Worm (Caenorhabditis elegans): ENCODE data around the gene B0035.15.
"Not testable (repeated sequence)": the region's sequence is repeated elsewhere in the genome, so short reads cannot be mapped to it uniquely, and the experiment has no call there.

B0035.15 gene

DNA sequence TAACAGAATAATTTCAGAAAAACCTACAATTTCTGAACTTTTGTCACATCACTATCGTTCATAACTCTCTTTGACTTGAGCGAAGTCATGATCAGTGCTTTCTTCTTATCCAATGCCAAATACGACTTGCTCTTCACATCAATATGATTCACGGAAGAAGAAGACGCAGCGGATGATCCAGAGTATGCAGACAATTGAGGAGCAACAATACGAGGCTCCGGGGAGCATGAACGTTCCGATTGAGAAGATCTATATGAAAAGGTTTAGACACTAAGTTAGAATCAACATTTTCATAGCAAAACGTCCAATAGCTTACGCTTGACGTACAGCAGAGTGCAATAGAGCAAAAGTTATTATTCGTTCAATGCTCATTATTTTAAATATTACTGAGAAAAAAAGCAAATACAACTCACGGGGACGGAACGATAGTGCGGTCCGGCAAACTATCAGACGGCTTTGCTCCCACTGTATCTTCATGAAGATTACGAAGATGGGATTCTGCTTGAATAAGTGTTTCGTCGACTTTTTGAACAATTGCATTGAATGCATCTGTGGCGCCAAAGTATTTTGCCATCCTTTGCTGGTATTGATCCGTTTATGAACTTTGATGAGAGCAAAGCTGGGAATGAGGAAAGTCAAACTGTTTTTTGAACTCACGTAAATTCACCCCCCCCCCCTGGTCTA is 37.4 kb downstream of the B0035.15 start, which contains the start of gene C05C12.5:
C05C12.5 (minus strand) TSS at position 642 of the 684 bp plus-strand sequence.
- no peak for TF ChIP-seq cnd-1 (tag; optimal IDR thresholded peaks at IDR 0.05)
- no peak for TF ChIP-seq sptf-1 (tag; optimal IDR thresholded peaks at IDR 0.05)

DNA sequence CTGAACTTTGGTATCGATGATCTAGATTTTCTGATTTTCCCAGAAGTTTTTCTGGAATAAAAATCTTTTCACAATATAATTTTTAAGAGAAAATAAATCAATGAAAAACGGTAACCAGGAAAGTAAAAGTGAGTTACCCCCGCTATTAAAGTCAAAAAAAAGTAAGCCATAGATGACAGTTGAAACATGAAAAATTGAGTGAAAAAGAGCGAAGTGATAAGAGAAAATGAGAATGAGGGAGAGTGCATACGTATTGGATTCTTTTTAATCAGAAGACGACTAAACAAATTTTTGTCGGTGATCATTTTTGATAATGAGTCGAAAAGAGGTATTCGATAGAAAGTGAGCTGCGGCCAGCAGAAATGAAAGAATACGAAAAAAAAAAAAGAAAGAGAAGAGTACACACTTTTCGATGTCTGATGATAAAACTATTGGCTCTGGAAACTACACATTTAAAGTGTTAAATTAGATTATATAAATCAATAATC is 38.5 kb downstream of the B0035.15 start, which contains the start of gene gtl-1:
gtl-1 (minus strand) TSS at position 51 of the 488 bp plus-strand sequence.
- no peak for TF ChIP-seq lin-32 (GFP tag; optimal IDR thresholded peaks at IDR 0.05)
- TF ChIP-seq hlh-1 (tag; optimal IDR thresholded peaks at IDR 0.05) = no peak
- TF ChIP-seq unc-120 (tag; optimal IDR thresholded peaks at IDR 0.05; ENCODE audit: poor library complexity, severe bottlenecking) = no peak
- TF ChIP-seq ztf-11 (tag; optimal IDR thresholded peaks at IDR 0.05) = no peak
- TF ChIP-seq sem-2 (GFP tag; optimal IDR thresholded peaks at IDR 0.05) = no peak
- TF ChIP-seq elt-1 (tag; optimal IDR thresholded peaks at IDR 0.05; ENCODE audit: borderline replicate concordance, insufficient read depth) = no peak
- no peak for TF ChIP-seq flh-1 (GFP tag; optimal IDR thresholded peaks at IDR 0.05)
- no peak for TF ChIP-seq nhr-2 (tag; optimal IDR thresholded peaks at IDR 0.05)
- TF ChIP-seq sptf-1 (tag; optimal IDR thresholded peaks at IDR 0.05) = no peak
- no peak for TF ChIP-seq drap-1 (GFP tag; optimal IDR thresholded peaks at IDR 0.05)
- no peak for TF ChIP-seq cnd-1 (tag; optimal IDR thresholded peaks at IDR 0.05)
- TF ChIP-seq M03D4.4 (tag; optimal IDR thresholded peaks at IDR 0.05) = no peak
- TF ChIP-seq nhr-76 (tag; optimal IDR thresholded peaks at IDR 0.05) = no peak
- TF ChIP-seq lin-13 (tag; optimal IDR thresholded peaks at IDR 0.05) = no peak
- TF ChIP-seq nhr-237 (tag; optimal IDR thresholded peaks at IDR 0.05) = no peak
- no peak for TF ChIP-seq mls-2 (tag; optimal IDR thresholded peaks at IDR 0.05)
- no peak for TF ChIP-seq tbx-8 (GFP tag; optimal IDR thresholded peaks at IDR 0.05)
- TF ChIP-seq bed-3 (GFP tag; optimal IDR thresholded peaks at IDR 0.05) = no peak
- no peak for TF ChIP-seq blmp-1 (tag; optimal IDR thresholded peaks at IDR 0.05)

DNA sequence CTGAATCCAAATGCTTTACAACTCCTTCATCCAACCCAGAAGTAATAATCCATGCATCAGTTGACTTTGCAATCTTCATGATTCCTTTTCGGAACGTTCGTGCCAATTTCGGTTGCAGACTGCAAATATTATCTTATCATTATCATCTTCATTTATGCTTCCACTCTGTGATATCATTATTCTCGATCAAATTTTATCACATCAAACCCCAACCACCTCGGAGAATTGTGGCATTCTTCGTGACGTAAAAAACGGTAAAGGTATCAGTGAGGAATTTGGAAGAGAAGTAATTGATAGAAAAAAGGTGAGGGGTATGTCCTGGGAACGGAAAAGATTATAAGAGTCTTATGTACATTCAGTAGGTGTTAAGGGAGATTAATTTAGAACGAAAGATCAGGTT is 40.6 kb downstream of the B0035.15 start:
- TF ChIP-seq ham-2 (GFP tag; optimal IDR thresholded peaks at IDR 0.05) = no peak
- no peak for TF ChIP-seq M03D4.4 (tag; optimal IDR thresholded peaks at IDR 0.05)
- TF ChIP-seq nhr-2 (tag; optimal IDR thresholded peaks at IDR 0.05) = no peak
- TF ChIP-seq ztf-11 (tag; optimal IDR thresholded peaks at IDR 0.05) = no peak
- no peak for TF ChIP-seq blmp-1 (tag; optimal IDR thresholded peaks at IDR 0.05)
- no peak for TF ChIP-seq elt-3 (tag; optimal IDR thresholded peaks at IDR 0.05)
- no peak for TF ChIP-seq snpc-4 (tag; optimal IDR thresholded peaks at IDR 0.05)
- TF ChIP-seq nhr-28 (tag; optimal IDR thresholded peaks at IDR 0.05) = no peak

DNA sequence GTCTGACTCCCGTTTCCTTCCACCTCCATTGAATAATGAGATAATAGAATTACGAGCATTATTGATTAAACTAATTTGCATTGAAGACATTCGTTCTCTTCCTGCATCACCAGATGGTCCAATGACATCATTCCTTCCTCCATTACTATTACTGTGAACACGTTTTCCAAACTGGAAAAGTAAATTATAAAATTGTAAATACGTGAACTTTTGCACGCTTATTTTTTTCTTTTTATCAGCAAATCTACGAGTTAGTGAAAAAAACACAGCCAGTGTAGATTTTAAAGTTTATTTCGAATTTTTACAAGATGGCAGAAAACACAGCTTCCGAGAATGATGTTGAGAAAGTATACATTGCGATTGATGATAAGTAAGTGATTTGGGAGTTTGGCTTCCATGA is 44.4 kb downstream of the B0035.15 start, which contains the start of gene C05C12.1:
C05C12.1 (plus strand) TSS at position 301 of the 400 bp plus-strand sequence.
- not testable (repeated sequence) for TF ChIP-seq pha-4, hlh-1, nhr-76 (tag; optimal IDR thresholded peaks at IDR 0.05)

DNA sequence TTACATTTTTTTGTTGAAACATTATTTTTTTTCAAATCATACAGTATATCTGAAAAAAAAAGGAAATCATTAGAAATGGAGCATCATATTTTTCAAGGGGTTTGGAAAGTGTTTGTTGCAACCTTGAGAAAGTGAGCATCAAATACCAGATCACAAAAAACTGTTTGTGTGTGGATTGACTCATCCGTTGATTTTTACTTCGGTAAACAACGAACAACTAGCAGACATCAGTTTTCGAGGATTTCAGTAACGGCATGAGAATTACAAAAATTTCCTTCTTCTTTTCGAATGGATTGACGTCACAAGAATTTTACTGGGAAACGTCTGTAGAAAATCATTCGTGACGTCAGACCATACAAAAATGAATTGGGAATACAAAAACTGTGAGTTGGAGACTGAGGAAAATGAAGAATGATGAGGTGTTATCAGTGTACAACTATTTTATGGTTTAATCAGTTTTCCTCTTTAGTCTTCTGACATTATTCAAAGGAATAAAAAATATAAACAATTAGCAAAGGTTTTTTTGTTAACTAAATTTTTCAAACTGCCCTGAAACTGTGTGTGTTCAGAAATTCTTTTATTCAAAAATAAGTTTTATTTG is 49.9 kb downstream of the B0035.15 start, which contains the start of gene C05C12.4:
C05C12.4 (minus strand) TSS at position 51 of the 601 bp plus-strand sequence.
- no peak for TF ChIP-seq elt-3 (tag; optimal IDR thresholded peaks at IDR 0.05)
- TF ChIP-seq mls-2 (tag; optimal IDR thresholded peaks at IDR 0.05) = no peak
- TF ChIP-seq flh-1 (GFP tag; optimal IDR thresholded peaks at IDR 0.05) = no peak
- TF ChIP-seq tbx-8 (GFP tag; optimal IDR thresholded peaks at IDR 0.05) = no peak
- TF ChIP-seq blmp-1 (tag; optimal IDR thresholded peaks at IDR 0.05) = no peak
- no peak for TF ChIP-seq unc-120 (tag; optimal IDR thresholded peaks at IDR 0.05; ENCODE audit: poor library complexity, severe bottlenecking)
- TF ChIP-seq lsy-2 (tag; optimal IDR thresholded peaks at IDR 0.05) = no peak
- no peak for TF ChIP-seq nhr-12 (tag; optimal IDR thresholded peaks at IDR 0.05)
- no peak for TF ChIP-seq sem-2 (GFP tag; optimal IDR thresholded peaks at IDR 0.05)

DNA sequence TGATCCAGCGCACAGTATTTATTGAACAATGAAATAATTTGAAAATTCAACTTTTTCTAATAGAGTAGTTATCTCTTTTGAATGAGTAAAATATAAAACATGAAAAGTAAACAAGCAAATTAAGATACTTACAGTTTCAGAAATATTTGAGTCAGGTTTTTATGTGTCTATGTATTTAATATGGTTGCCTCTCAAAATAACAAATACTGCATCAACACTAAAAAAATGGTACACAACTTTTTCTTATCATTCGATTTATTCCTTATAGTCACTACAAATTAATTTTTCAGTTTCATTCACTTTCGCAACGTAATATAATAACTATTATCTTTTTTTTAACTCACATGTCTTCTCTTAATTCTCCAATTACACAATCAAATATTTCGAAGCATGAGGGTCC is 50.6 kb downstream of the B0035.15 start:
- TF ChIP-seq lin-13 (tag; optimal IDR thresholded peaks at IDR 0.05) (no peak), sptf-1 (tag; optimal IDR thresholded peaks at IDR 0.05) (no peak), mab-5 (tag; optimal IDR thresholded peaks at IDR 0.05) (no peak), lsy-2 (tag; optimal IDR thresholded peaks at IDR 0.05) (no peak), snpc-4 (tag; optimal IDR thresholded peaks at IDR 0.05) (no peak), lin-32 (GFP tag; optimal IDR thresholded peaks at IDR 0.05) (no peak), sem-2 (GFP tag; optimal IDR thresholded peaks at IDR 0.05) (no peak), ham-2 (GFP tag; optimal IDR thresholded peaks at IDR 0.05) (no peak)

Data from whole organism, mixed stage, embryonic.